Worm (Caenorhabditis elegans): ENCODE measurements around the gene tsen-34.

DNA sequence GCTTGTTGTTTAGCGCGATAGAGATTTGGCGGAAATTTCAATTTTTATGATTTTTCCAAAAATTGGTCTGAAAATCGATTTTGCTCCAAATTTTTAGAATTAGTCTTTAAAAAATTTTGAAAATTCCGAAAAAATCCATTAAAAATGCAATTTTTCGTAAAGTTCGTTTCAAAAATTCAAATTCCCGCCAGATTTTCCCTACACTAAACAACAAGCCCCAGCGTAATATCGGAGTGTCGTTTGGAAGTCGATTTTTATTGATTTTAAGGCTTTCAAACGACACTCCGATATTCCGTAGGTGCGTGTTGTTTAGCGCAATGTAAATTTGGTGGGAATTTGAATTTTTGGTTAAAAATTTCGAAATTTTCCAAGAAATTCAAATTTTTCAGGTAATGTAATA, 1.6 kb upstream of the tsen-34 start:
- TF ChIP-seq efl-1 (optimal IDR thresholded peaks at IDR 0.05) (no peak), efl-1 (GFP tag; optimal IDR thresholded peaks at IDR 0.05 in 1 of 2) (peak; percentile 38 to 51), lin-13 (GFP tag; optimal IDR thresholded peaks at IDR 0.05) (no peak), mef-2 (tag; optimal IDR thresholded peaks at IDR 0.05) (no peak), irx-1 (tag; optimal IDR thresholded peaks at IDR 0.05) (no peak), nhr-28 (tag; optimal IDR thresholded peaks at IDR 0.05) (no peak), ceh-82 (tag; optimal IDR thresholded peaks at IDR 0.05) (no peak), zag-1 (tag; optimal IDR thresholded peaks at IDR 0.05) (no peak)

All from whole organism, L1 larva.